Worm (Caenorhabditis elegans): ENCODE data around the gene rps-13.
A peak's percentile ranks its signal among the peaks of the same experiment; 100 is the strongest.

Gene rps-13

DNA sequence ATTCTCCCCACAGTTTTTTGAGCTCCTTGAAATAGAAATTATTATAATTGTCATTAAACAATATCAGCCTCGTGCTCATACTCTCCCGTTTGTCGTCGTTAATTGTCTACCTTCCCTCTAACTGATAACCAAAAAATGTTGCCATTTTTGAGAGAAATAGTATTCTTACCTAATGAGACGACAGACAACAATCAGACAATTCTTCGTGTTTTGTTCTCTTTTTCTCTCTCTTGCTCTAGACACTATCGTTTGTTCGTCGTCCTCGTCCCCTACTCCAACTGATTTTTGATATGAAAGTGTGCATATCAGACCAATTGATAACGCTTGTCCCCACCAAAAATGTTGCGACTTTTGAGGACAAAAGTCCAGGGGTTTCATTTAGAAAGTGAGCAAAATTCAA, 13.2 kb downstream of the rps-13 start (continued):
- peak; percentile 88 for TF ChIP-seq dve-1 (tag; optimal IDR thresholded peaks at IDR 0.05; ENCODE audit: insufficient read depth)
- TF ChIP-seq nhr-111 (GFP tag; optimal IDR thresholded peaks at IDR 0.05) = no peak
- TF ChIP-seq lin-1 (GFP tag; IDR thresholded peaks at IDR 0.05) = peak; percentile 55; the same call in 1 of the 2 replicates
- TF ChIP-seq F49E8.2 (tag; optimal IDR thresholded peaks at IDR 0.05; ENCODE audit: borderline replicate concordance) = no peak
- TF ChIP-seq egl-43 (GFP tag; IDR thresholded peaks at IDR 0.05) = no peak
- TF ChIP-seq pha-4 (GFP tag; IDR thresholded peaks at IDR 0.05) = no peak
- no peak for TF ChIP-seq pha-4 (tag; optimal IDR thresholded peaks at IDR 0.05)
- no peak for TF ChIP-seq nhr-25 (tag; optimal IDR thresholded peaks at IDR 0.05; ENCODE audit: borderline replicate concordance, insufficient read depth)
- TF ChIP-seq ces-1 (GFP tag; optimal IDR thresholded peaks at IDR 0.05) = no peak
- no peak for TF ChIP-seq attf-4 (tag; optimal IDR thresholded peaks at IDR 0.05)
- no peak for TF ChIP-seq lin-38 (GFP tag; IDR thresholded peaks at IDR 0.05)
- TF ChIP-seq Y105C5A.15 (GFP tag; IDR thresholded peaks at IDR 0.05) = no peak
- TF ChIP-seq nhr-77 (tag; optimal IDR thresholded peaks at IDR 0.05) = peak; percentile 41
- no peak for TF ChIP-seq fos-1 (tag; optimal IDR thresholded peaks at IDR 0.05)
- TF ChIP-seq lin-13 (GFP tag; optimal IDR thresholded peaks at IDR 0.05) = peak; percentile 7
- TF ChIP-seq nhr-42 (GFP tag; IDR thresholded peaks at IDR 0.05) = no peak
- no peak for TF ChIP-seq jun-1 (tag; optimal IDR thresholded peaks at IDR 0.05)
- no peak for TF ChIP-seq spr-1 (tag; optimal IDR thresholded peaks at IDR 0.05)
- TF ChIP-seq nhr-28 (tag; optimal IDR thresholded peaks at IDR 0.05) = peak; percentile 84
- TF ChIP-seq hmg-1.1 (GFP tag; IDR thresholded peaks at IDR 0.05) = no peak
- TF ChIP-seq daf-16 (GFP tag; optimal IDR thresholded peaks at IDR 0.05) = peak in 1 of 2 experiments; percentile 15
- TF ChIP-seq daf-16 (tag; optimal IDR thresholded peaks at IDR 0.05) = peak; percentile 80
- peak; percentile 89 for TF ChIP-seq hlh-11 (tag; optimal IDR thresholded peaks at IDR 0.05)
- TF ChIP-seq ceh-62 (tag; optimal IDR thresholded peaks at IDR 0.05) = no peak
- TF ChIP-seq aly-2 (tag; optimal IDR thresholded peaks at IDR 0.05) = no peak
- TF ChIP-seq lin-39 (tag; optimal IDR thresholded peaks at IDR 0.05) = no peak
- no peak for TF ChIP-seq tra-1 (GFP tag; IDR thresholded peaks at IDR 0.05)
- peak; percentile 25 for TF ChIP-seq zip-2 (tag; optimal IDR thresholded peaks at IDR 0.05)
- TF ChIP-seq ceh-32 (tag; optimal IDR thresholded peaks at IDR 0.05; ENCODE audit: poor library complexity) = no peak
- no peak for TF ChIP-seq Y75B8A.6 (GFP tag; IDR thresholded peaks at IDR 0.05)
- no peak for TF ChIP-seq mxl-2 (GFP tag; conservative IDR thresholded peaks at IDR 0.05)
- TF ChIP-seq mep-1 (tag; optimal IDR thresholded peaks at IDR 0.05) = peak; percentile 32
- TF ChIP-seq snpc-1.2 (GFP tag; IDR thresholded peaks at IDR 0.05) = no peak
- TF ChIP-seq pqm-1 (tag; optimal IDR thresholded peaks at IDR 0.05) = peak; percentile 95
- peak; percentile 2 for TF ChIP-seq mes-2 (tag; optimal IDR thresholded peaks at IDR 0.05; ENCODE audit: poor library complexity, severe bottlenecking)
- TF ChIP-seq arid-1 (GFP tag; conservative IDR thresholded peaks at IDR 0.05) = no peak
- no peak for TF ChIP-seq hif-1 (tag; optimal IDR thresholded peaks at IDR 0.05)
- TF ChIP-seq vab-7 (GFP tag; IDR thresholded peaks at IDR 0.05) = no peak
- no peak for TF ChIP-seq unc-62 (GFP tag; optimal IDR thresholded peaks at IDR 0.05 in 1 of 2)
- TF ChIP-seq unc-62 (tag; optimal IDR thresholded peaks at IDR 0.05) = no peak
- peak; percentile 4 for TF ChIP-seq ztf-7 (tag; optimal IDR thresholded peaks at IDR 0.05)
- no peak for TF ChIP-seq set-16 (GFP tag; IDR thresholded peaks at IDR 0.05)
- TF ChIP-seq php-3 (GFP tag; IDR thresholded peaks at IDR 0.05) = peak; percentile 61; the same call in 1 of the 2 replicates

- TF ChIP-seq dpl-1 (GFP tag; optimal IDR thresholded peaks at IDR 0.05) (peak; percentile 7), nhr-77 (tag; optimal IDR thresholded peaks at IDR 0.05) (peak; percentile 24), hlh-11 (tag; optimal IDR thresholded peaks at IDR 0.05) (peak; percentile 14), aha-1 (tag) (peak; percentile 95), dmd-6 (GFP tag; IDR thresholded peaks at IDR 0.05) (peak; percentile 71), nhr-6 (tag; optimal IDR thresholded peaks at IDR 0.05) (no peak), set-16 (GFP tag; IDR thresholded peaks at IDR 0.05) (no peak), nhr-28 (tag; optimal IDR thresholded peaks at IDR 0.05) (peak; percentile 90), F26F4.8 (GFP tag; conservative IDR thresholded peaks at IDR 0.05) (no peak), nhr-76 (tag; optimal IDR thresholded peaks at IDR 0.05) (no peak), mdl-1 (tag; optimal IDR thresholded peaks at IDR 0.05) (peak in 1 of 2 experiments; percentile 50), cey-2 (tag; optimal IDR thresholded peaks at IDR 0.05; ENCODE audit: borderline replicate concordance, insufficient read depth) (no peak), nhr-102 (tag; optimal IDR thresholded peaks at IDR 0.05) (no peak), lsy-2 (tag; optimal IDR thresholded peaks at IDR 0.05) (peak in 1 of 2 experiments; percentile 24), daf-16 (GFP tag; optimal IDR thresholded peaks at IDR 0.05) (no peak), daf-16 (tag; optimal IDR thresholded peaks at IDR 0.05) (no peak)
Measured at ce11 chrIII:6360825-6361224, 14.0 kb downstream of the rps-13 start.
